Worm (Caenorhabditis elegans) whole organism, late embryonic: ENCODE measurements around the gene C27F2.6.

Experiments
- ceh-14 ChIP-seq: sonication (generic microtip); optimal IDR thresholded peaks from 2 replicates; lab custom pipeline; 2016; ENCODE audit warnings: missing genotype, missing genetic modification characterization, missing compliant biosample characterization
- fkh-10 ChIP-seq: fragments of 150-350 bp; optimal IDR thresholded peaks from 2 replicates; lab custom pipeline; 2014; ENCODE audit warnings: missing biosample characterization, missing genetic modification reagents, missing genetic modification characterization
- fkh-6 ChIP-seq: sonication (generic microtip); optimal IDR thresholded peaks from 2 replicates; lab custom pipeline; 2016; ENCODE audit warnings: missing genetic modification characterization, missing compliant biosample characterization
- unc-42 ChIP-seq: sonication (generic microtip); optimal IDR thresholded peaks from 2 replicates; lab custom pipeline; 2016; ENCODE audit warnings: missing genotype, missing genetic modification characterization, missing compliant biosample characterization

DNA sequence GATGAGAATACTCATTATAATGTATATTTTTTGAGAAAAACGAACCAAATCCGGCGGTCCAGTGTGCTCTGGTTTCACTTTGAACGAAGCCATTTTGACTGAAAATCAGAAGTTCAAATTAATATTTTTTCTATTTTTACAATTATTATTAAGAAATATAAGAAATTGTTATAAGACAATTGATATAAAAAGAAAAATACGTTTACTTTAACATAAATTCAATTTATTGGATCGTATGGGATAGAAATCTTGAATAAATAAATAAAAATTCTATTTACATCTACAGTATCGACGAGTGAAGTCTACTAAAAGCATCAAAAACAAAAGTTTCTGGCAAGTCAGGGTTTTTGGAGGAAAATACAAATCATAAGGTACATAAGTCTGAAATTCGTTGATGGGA lies 20.1 kb downstream of the C27F2.6 start, which contains the start of gene C27F2.4:
- no peak for TF ChIP-seq unc-42 (tag; lab: Kevin White, UChicago)
- no peak for TF ChIP-seq fkh-6 (tag; lab: Kevin White, UChicago)
- no peak for TF ChIP-seq fkh-10 (GFP tag; lab: Kevin White, UChicago)
- TF ChIP-seq ceh-14: no peak
